Fruit fly (Drosophila melanogaster) S2 (cell line): ENCODE results near the gene PSMG1.

Experiments used
- CG8478 ChIP-seq: fragments of >200 bp; optimal IDR thresholded peaks from 2 replicates; lab custom pipeline; 2018
- CTCF ChIP-seq, 2 experiments: fragments of >200 bp; optimal IDR thresholded peaks; 2 replicates each; lab custom pipeline; 2018

DNA sequence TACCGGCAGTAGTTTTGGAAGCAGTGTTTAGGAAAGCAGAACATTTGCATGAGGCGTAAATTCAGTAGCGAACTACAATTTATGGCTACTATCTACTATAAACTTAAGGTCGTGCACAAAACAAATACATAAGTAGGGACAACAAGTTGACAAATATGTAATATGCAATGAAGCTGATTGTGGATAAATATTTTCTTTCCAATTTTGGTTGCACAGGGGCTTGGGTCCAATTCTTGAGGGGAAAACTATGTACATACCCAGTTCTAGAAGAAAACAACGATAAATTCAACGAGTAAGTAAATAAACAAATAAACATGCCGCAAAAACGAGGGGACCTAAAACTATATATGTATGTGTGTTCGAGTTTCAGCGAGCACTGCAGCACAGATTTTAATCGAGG lies 33.1 kb downstream of the PSMG1 start:
- TF ChIP-seq CG8478 (lab: Kevin White, UChicago) = no peak
- no peak for TF ChIP-seq CTCF (optimal IDR thresholded peaks at IDR 0.05; lab: Kevin White, UChicago)
